Worm (Caenorhabditis elegans): ENCODE data around the gene pdk-1.

DNA sequence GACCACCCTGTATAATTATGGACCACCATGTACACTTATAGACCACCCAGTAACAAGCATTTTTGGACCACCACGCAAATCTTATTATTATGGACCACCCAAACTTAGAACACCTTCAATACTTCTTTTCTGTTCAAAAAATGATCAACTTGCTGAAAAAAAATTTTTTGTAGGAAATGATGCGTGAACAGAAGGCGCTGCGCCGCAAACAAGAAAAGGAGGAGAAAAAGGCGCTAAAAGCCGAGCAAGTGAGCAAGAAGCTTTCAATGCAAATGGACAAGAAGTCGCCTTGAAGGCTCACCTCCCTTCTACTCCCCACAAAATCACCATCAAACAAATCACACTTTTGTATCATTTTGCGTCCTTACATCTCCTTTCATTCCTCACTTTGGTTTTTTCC, 6.1 kb downstream of the pdk-1 start:
- no peak for TF ChIP-seq ztf-29 (GFP tag; IDR thresholded peaks at IDR 0.05)
- TF ChIP-seq ref-1 (GFP tag; conservative IDR thresholded peaks at IDR 0.05): no peak
- no peak for TF ChIP-seq T22C8.4 (GFP tag; IDR thresholded peaks at IDR 0.05)
- TF ChIP-seq tab-1 (GFP tag; IDR thresholded peaks at IDR 0.05): no peak

Data from whole organism, midembryonic.